Worm (Caenorhabditis elegans) whole organism, L1 larva: ENCODE measurements around the gene F42A10.7.
A peak's percentile ranks its signal among the peaks of the same experiment; 100 is the strongest.

ENCODE experiments used
- F16B12.6 ChIP-seq: fragments of 150-350 bp; optimal IDR thresholded peaks from 2 replicates; lab custom pipeline; 2014; ENCODE audit warnings: missing biosample characterization, missing genetic modification characterization
- alr-1 ChIP-seq: fragments of 200-800 bp; sonication (Bioruptor generic); optimal IDR thresholded peaks from 2 replicates; lab custom pipeline; 2018; ENCODE audit warnings: borderline replicate concordance, mild to moderate bottlenecking, missing genetic modification characterization, missing compliant biosample characterization
- ama-1 ChIP-seq: fragments of 150-350 bp; optimal IDR thresholded peaks from 2 replicates; lab custom pipeline; 2014
- ceh-63 ChIP-seq: fragments of 200-800 bp; sonication (Bioruptor generic); optimal IDR thresholded peaks from 2 replicates; lab custom pipeline; 2018; ENCODE audit warnings: mild to moderate bottlenecking, missing genetic modification characterization, missing compliant biosample characterization
- ceh-82 ChIP-seq, 3 experiments: fragments of 150-350 bp in 1 of 3; sonication (generic microtip) in 2 of 3; optimal IDR thresholded peaks; 2 replicates each; lab custom pipeline; 2014 to 2017; ENCODE audit warnings: missing biosample characterization in 3 of 3, missing genetic modification characterization in 3 of 3
- ceh-88 ChIP-seq: fragments of 200-800 bp; sonication (Bioruptor generic); IDR thresholded peaks from 2 replicates; pipeline ENCODE4 v1.3.6; 2022; ENCODE audit warnings: missing genetic modification characterization, missing compliant biosample characterization
- dpl-1 ChIP-seq, 3 experiments: fragments of 150-350 bp in 2 of 3; sonication (generic microtip) in 1 of 3; optimal IDR thresholded peaks; 2 replicates each; lab custom pipeline; 2014 to 2017; ENCODE audit warnings: missing biosample characterization in 3 of 3, missing genetic modification characterization in 3 of 3, missing genetic modification reagents in 3 of 3
- dsc-1 ChIP-seq: sonication (generic microtip); optimal IDR thresholded peaks from 2 replicates; lab custom pipeline; 2016; ENCODE audit warnings: mild to moderate bottlenecking, missing genetic modification characterization, missing compliant biosample characterization
- efl-3 ChIP-seq: fragments of 200-800 bp; sonication (Bioruptor generic); optimal IDR thresholded peaks from 2 replicates; lab custom pipeline; 2018; ENCODE audit warnings: mild to moderate bottlenecking, missing genetic modification characterization, missing compliant biosample characterization
- egl-13 ChIP-seq: sonication (generic microtip); optimal IDR thresholded peaks from 2 replicates; lab custom pipeline; 2016; ENCODE audit warnings: missing genotype, missing genetic modification reagents, missing genetic modification characterization, missing compliant biosample characterization
- elt-2 ChIP-seq: sonication (generic microtip); optimal IDR thresholded peaks from 2 replicates; lab custom pipeline; 2016; ENCODE audit warnings: missing genetic modification characterization, mild to moderate bottlenecking, inconsistent platforms, missing compliant biosample characterization, missing genetic modification reagents
- elt-3 ChIP-seq, 6 experiments: fragments of 150-350 bp in 1 of 6; sonication (generic microtip); optimal IDR thresholded peaks; 2 replicates each; lab custom pipeline; 2017 to 2018; ENCODE audit warnings: missing biosample characterization in 6 of 6, missing genetic modification characterization in 6 of 6, inconsistent platforms in 1 of 6
- ets-5 ChIP-seq: fragments of 200-800 bp; sonication (Bioruptor generic); IDR thresholded peaks from 2 replicates; pipeline ENCODE4 v1.3.6; 2022; ENCODE audit warnings: missing genetic modification characterization, missing compliant biosample characterization
- fkh-8 ChIP-seq: sonication (generic microtip); optimal IDR thresholded peaks from 2 replicates; lab custom pipeline; 2016; ENCODE audit warnings: mild to moderate bottlenecking, missing genetic modification characterization, missing compliant biosample characterization
- grh-1 ChIP-seq: fragments of 200-800 bp; sonication (Bioruptor generic); IDR thresholded peaks from 2 replicates; pipeline ENCODE4 v1.3.6; 2022; ENCODE audit warnings: missing genetic modification reagents, missing genetic modification characterization, missing compliant biosample characterization
- hlh-17 ChIP-seq: fragments of 200-800 bp; sonication (Bioruptor generic); optimal IDR thresholded peaks from 2 replicates; lab custom pipeline; 2018; ENCODE audit warnings: missing genetic modification characterization, mild to moderate bottlenecking, missing compliant biosample characterization, moderate library complexity, borderline replicate concordance
- irx-1 ChIP-seq: sonication (generic microtip); optimal IDR thresholded peaks from 2 replicates; lab custom pipeline; 2016; ENCODE audit warnings: missing genetic modification characterization, missing compliant biosample characterization
- isw-1 ChIP-seq: fragments of 200-800 bp; sonication (Bioruptor generic); IDR thresholded peaks from 2 replicates; pipeline ENCODE4 v1.3.6; 2022; ENCODE audit warnings: missing genetic modification characterization, missing compliant biosample characterization
- jun-1 ChIP-seq: fragments of 150-350 bp; optimal IDR thresholded peaks from 2 replicates; lab custom pipeline; 2014; ENCODE audit warnings: missing biosample characterization, missing genetic modification reagents, missing genetic modification characterization
- lin-13 ChIP-seq: fragments of 150-350 bp; optimal IDR thresholded peaks from 2 replicates; lab custom pipeline; 2014; ENCODE audit warnings: missing biosample characterization, missing genetic modification reagents, missing genetic modification characterization
- lin-14 ChIP-seq: fragments of 200-800 bp; sonication (Bioruptor generic); optimal IDR thresholded peaks from 2 replicates; lab custom pipeline; 2018; ENCODE audit warnings: mild to moderate bottlenecking, missing genetic modification characterization, moderate library complexity, missing compliant biosample characterization
- lin-15B ChIP-seq: fragments of 150-350 bp; sonication (generic microtip); optimal IDR thresholded peaks from 3 replicates; lab custom pipeline; 2014; ENCODE audit warnings: missing biosample characterization, missing genetic modification characterization
- lin-35 ChIP-seq, 2 experiments: fragments of 150-350 bp; optimal IDR thresholded peaks; 2 replicates each; lab custom pipeline; 2014; ENCODE audit warnings: missing biosample characterization in 2 of 2, missing genetic modification characterization in 2 of 2, missing genetic modification reagents in 2 of 2
- lin-39 ChIP-seq: fragments of 150-350 bp; optimal IDR thresholded peaks from 2 replicates; lab custom pipeline; 2014; ENCODE audit warnings: missing biosample characterization, missing genetic modification reagents, missing genetic modification characterization
- mdl-1 ChIP-seq, 2 experiments: fragments of 150-350 bp; optimal IDR thresholded peaks; 2 replicates each; lab custom pipeline; 2014 to 2017; ENCODE audit warnings: missing biosample characterization in 2 of 2, missing genetic modification characterization in 2 of 2, inconsistent platforms in 1 of 2
- mep-1 ChIP-seq: fragments of 150-350 bp; optimal IDR thresholded peaks from 2 replicates; lab custom pipeline; 2014; ENCODE audit warnings: missing biosample characterization, missing genetic modification characterization
- nhr-11 ChIP-seq: fragments of 150-350 bp; optimal IDR thresholded peaks from 2 replicates; lab custom pipeline; 2014; ENCODE audit warnings: missing biosample characterization, missing genetic modification characterization
- nhr-12 ChIP-seq: sonication (generic microtip); optimal IDR thresholded peaks from 2 replicates; lab custom pipeline; 2017; ENCODE audit warnings: missing biosample characterization, missing genetic modification characterization
- nhr-19 ChIP-seq: fragments of 200-800 bp; sonication (Bioruptor generic); conservative IDR thresholded peaks from 2 replicates; pipeline ENCODE4 v1.3.6; 2022; ENCODE audit warnings: missing genetic modification characterization, missing compliant biosample characterization
- nhr-28 ChIP-seq: fragments of 150-350 bp; optimal IDR thresholded peaks from 2 replicates; lab custom pipeline; 2014; ENCODE audit warnings: missing biosample characterization, missing genetic modification characterization
- nhr-47 ChIP-seq: sonication (generic microtip); optimal IDR thresholded peaks from 2 replicates; lab custom pipeline; 2016; ENCODE audit warnings: mild to moderate bottlenecking, missing genetic modification characterization, moderate library complexity, missing compliant biosample characterization
- nhr-71 ChIP-seq: sonication (generic microtip); optimal IDR thresholded peaks from 2 replicates; lab custom pipeline; 2016; ENCODE audit warnings: mild to moderate bottlenecking, missing genetic modification characterization, moderate library complexity, missing compliant biosample characterization
- nhr-77 ChIP-seq: fragments of 150-350 bp; optimal IDR thresholded peaks from 2 replicates; lab custom pipeline; 2014; ENCODE audit warnings: missing biosample characterization, missing genetic modification characterization
- nhr-85 ChIP-seq: sonication (generic microtip); peaks from one replicate; lab custom pipeline; 2016; ENCODE audit warnings: missing genetic modification characterization, inconsistent platforms, missing compliant biosample characterization
- nhr-90 ChIP-seq: sonication (generic microtip); optimal IDR thresholded peaks from 2 replicates; lab custom pipeline; 2016; ENCODE audit warnings: mild to moderate bottlenecking, missing genetic modification characterization, missing compliant biosample characterization; ENCODE audit not compliant: poor library complexity
- pqm-1 ChIP-seq: sonication (generic microtip); optimal IDR thresholded peaks from 3 replicates; lab custom pipeline; 2017; ENCODE audit warnings: missing biosample characterization, missing genetic modification characterization
- rnt-1 ChIP-seq: sonication (generic microtip); optimal IDR thresholded peaks from 2 replicates; lab custom pipeline; 2016; ENCODE audit warnings: mild to moderate bottlenecking, missing genetic modification characterization, moderate library complexity, missing compliant biosample characterization
- skn-1 ChIP-seq: fragments of 150-350 bp; optimal IDR thresholded peaks from 2 replicates; lab custom pipeline; 2014; ENCODE audit warnings: missing biosample characterization, missing genetic modification characterization
- snu-23 ChIP-seq: sonication (generic microtip); optimal IDR thresholded peaks from 2 replicates; lab custom pipeline; 2016; ENCODE audit warnings: missing genetic modification characterization, missing compliant biosample characterization
- sptf-1 ChIP-seq: fragments of 150-350 bp; optimal IDR thresholded peaks from 2 replicates; lab custom pipeline; 2014; ENCODE audit warnings: missing biosample characterization, missing genetic modification characterization
- sup-37 ChIP-seq: fragments of 200-800 bp; sonication (Bioruptor generic); optimal IDR thresholded peaks from 2 replicates; lab custom pipeline; 2018; ENCODE audit warnings: mild to moderate bottlenecking, missing genetic modification characterization, missing compliant biosample characterization
- swsn-7 ChIP-seq: sonication (generic microtip); optimal IDR thresholded peaks from 2 replicates; lab custom pipeline; 2016; ENCODE audit warnings: missing genetic modification characterization, missing compliant biosample characterization
- tbx-2 ChIP-seq: sonication (generic microtip); optimal IDR thresholded peaks from 2 replicates; lab custom pipeline; 2016; ENCODE audit warnings: missing genetic modification characterization, missing compliant biosample characterization
- unc-30 ChIP-seq: sonication (generic microtip); optimal IDR thresholded peaks from 2 replicates; lab custom pipeline; 2017; ENCODE audit warnings: missing biosample characterization, missing genetic modification characterization
- unc-86 ChIP-seq: sonication (generic microtip); optimal IDR thresholded peaks from 2 replicates; lab custom pipeline; 2016; ENCODE audit warnings: missing genetic modification characterization, missing compliant biosample characterization
- zag-1 ChIP-seq: fragments of 150-350 bp; optimal IDR thresholded peaks from 2 replicates; lab custom pipeline; 2014; ENCODE audit warnings: missing biosample characterization, missing genetic modification characterization
- zip-4 ChIP-seq: fragments of 200-800 bp; sonication (Bioruptor generic); optimal IDR thresholded peaks from 2 replicates; lab custom pipeline; 2018; ENCODE audit warnings: mild to moderate bottlenecking, missing genetic modification characterization, moderate library complexity, missing compliant biosample characterization
- ztf-4 ChIP-seq: fragments of 150-350 bp; optimal IDR thresholded peaks from 2 replicates; lab custom pipeline; 2014; ENCODE audit warnings: missing biosample characterization, missing genetic modification characterization

Gene F42A10.7

ce11 chrIII:6201325-6201724 is 22.8 kb upstream of the F42A10.7 start:
- TF ChIP-seq ets-5 (GFP tag; lab: Robert Waterston, UW) (no peak), mdl-1 (tag; optimal IDR thresholded peaks at IDR 0.05; lab: Kevin White, UChicago) (no peak), zag-1 (tag; lab: Kevin White, UChicago) (no peak), nhr-19 (GFP tag; lab: Robert Waterston, UW) (no peak)
- TF ChIP-seq, all 84 proteins: peak for 0

DNA sequence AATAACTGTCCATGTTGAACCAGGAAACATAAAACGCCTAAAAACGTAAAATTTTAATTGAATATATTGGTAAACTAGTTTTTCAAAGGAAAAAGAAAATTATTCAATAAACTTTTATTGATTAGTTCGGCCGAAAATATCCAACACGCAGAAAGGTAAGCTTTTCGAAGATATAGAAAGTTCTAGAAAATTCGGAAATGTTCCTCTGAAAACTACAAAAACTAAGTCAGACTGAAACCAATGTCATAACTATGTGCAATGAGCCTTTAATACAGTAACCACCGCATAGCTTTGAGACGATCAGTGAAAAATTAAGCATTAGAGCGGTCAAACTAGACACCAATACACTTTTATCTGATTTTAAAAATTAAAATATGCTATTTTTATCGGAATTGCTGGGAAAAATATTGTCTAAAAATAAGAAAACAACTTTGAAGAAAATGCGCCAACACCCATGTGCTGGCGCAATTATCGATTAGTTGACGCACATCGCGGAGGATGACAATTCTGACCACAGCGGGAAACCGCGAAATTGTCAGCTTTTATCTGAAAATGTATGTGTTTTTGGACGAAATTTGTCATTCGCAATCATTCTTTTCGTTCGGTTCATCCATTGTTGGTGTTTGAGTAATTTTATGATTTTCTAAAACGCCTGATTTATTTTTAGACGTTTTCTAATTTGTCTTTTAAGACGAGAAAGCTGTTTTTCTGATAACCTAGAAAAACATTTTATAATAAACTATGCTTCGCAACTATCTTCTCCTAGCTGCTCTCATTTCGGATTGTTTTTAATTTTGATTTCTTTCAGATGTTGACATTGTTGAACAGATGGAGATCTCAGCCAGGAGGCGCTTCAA is 20.1 kb upstream of the F42A10.7 start, which contains the start of the genes C23G10.7 and rpn-2:
TSS of gene C23G10.7 (minus strand) at position 37 of the 857 bp plus-strand sequence.
TSS of gene rpn-2 (plus strand) at position 807 of the 857 bp plus-strand sequence.
- TF ChIP-seq lin-35 (GFP tag; optimal IDR thresholded peaks at IDR 0.05; lab: Kevin White, UChicago) (peak; percentile 71 to 82), elt-2 (tag; lab: Kevin White, UChicago) (peak; percentile 24), unc-30 (tag; lab: Kevin White, UChicago) (no peak), lin-39 (tag; lab: Kevin White, UChicago) (peak; percentile 13), skn-1 (tag; lab: Kevin White, UChicago) (peak; percentile 98), nhr-85 (peak; percentile 81), snu-23 (GFP tag; lab: Kevin White, UChicago) (peak; percentile 78), mdl-1 (tag; optimal IDR thresholded peaks at IDR 0.05; lab: Kevin White, UChicago) (peak in 1 of 2 experiments; percentile 55), nhr-12 (tag; lab: Kevin White, UChicago) (no peak), nhr-28 (tag; lab: Kevin White, UChicago) (no peak), ztf-4 (tag; lab: Kevin White, UChicago) (no peak), efl-3 (GFP tag; lab: Kevin White, UChicago) (no peak), fkh-8 (tag; lab: Kevin White, UChicago) (peak; percentile 44), F16B12.6 (tag; lab: Kevin White, UChicago) (peak; percentile 52), hlh-17 (no peak), ceh-82 (tag; optimal IDR thresholded peaks at IDR 0.05; lab: Kevin White, UChicago) (peak; percentile 62 to 68 (median 63)), ama-1 (peak; percentile 14), ets-5 (GFP tag; lab: Robert Waterston, UW) (no peak), sup-37 (peak; percentile 1), ceh-63 (GFP tag; lab: Kevin White, UChicago) (no peak), nhr-19 (GFP tag; lab: Robert Waterston, UW) (peak; percentile 72), mep-1 (tag; lab: Kevin White, UChicago) (peak; percentile 90), jun-1 (peak; percentile 29), dsc-1 (tag; lab: Kevin White, UChicago) (peak; percentile 71), nhr-47 (tag; lab: Kevin White, UChicago) (peak; percentile 80), nhr-71 (tag; lab: Kevin White, UChicago) (peak; percentile 84), swsn-7 (peak; percentile 74), egl-13 (tag; lab: Kevin White, UChicago) (peak; percentile 9), tbx-2 (tag; lab: Kevin White, UChicago) (peak; percentile 73), pqm-1 (tag; lab: Kevin White, UChicago) (no peak), lin-13 (peak; percentile 66), irx-1 (peak; percentile 49), grh-1 (peak; percentile 8; the same call in 1 of the 2 replicates), dpl-1 (GFP tag; optimal IDR thresholded peaks at IDR 0.05; lab: Kevin White, UChicago) (peak; percentile 53 to 79 (median 77)), ceh-88 (GFP tag; lab: Robert Waterston, UW) (no peak), nhr-11 (tag; lab: Kevin White, UChicago) (no peak), lin-15B (tag; lab: Kevin White, UChicago) (no peak), unc-86 (tag; lab: Kevin White, UChicago) (peak; percentile 61), sptf-1 (tag; lab: Kevin White, UChicago) (no peak), alr-1 (tag; lab: Kevin White, UChicago) (no peak), lin-14 (GFP tag; lab: Kevin White, UChicago) (peak; percentile 64), nhr-77 (tag; lab: Kevin White, UChicago) (peak; percentile 47), isw-1 (GFP tag; lab: Robert Waterston, UW) (peak; percentile 63), nhr-90 (peak; percentile 62), rnt-1 (tag; lab: Kevin White, UChicago) (peak; percentile 89), elt-3 (tag; optimal IDR thresholded peaks at IDR 0.05; lab: Kevin White, UChicago) (peak in 2 of 6 experiments; percentile 38 to 48), zip-4 (GFP tag; lab: Kevin White, UChicago) (peak; percentile 17)
